Worm (Caenorhabditis elegans): ENCODE data around the gene F55D10.4.

Gene F55D10.4

ce11 chrX:4699411-4700050, 20.9 kb downstream of the F55D10.4 start, which contains the start of gene hyl-2:
Gene hyl-2 (minus strand): TSS chrX:4699461.
- no peak for TF ChIP-seq nhr-23 (tag; optimal IDR thresholded peaks at IDR 0.05)
- TF ChIP-seq lin-11 (tag; optimal IDR thresholded peaks at IDR 0.05): peak; percentile 41
- TF ChIP-seq lsy-2 (tag; optimal IDR thresholded peaks at IDR 0.05): peak in 1 of 2 experiments; percentile 61
- peak; percentile 35 for TF ChIP-seq nhr-21 (tag; optimal IDR thresholded peaks at IDR 0.05)
- TF ChIP-seq nhr-25 (tag; optimal IDR thresholded peaks at IDR 0.05): peak; percentile 34
- no peak for TF ChIP-seq zag-1 (tag; optimal IDR thresholded peaks at IDR 0.05)
- TF ChIP-seq ztf-1 (GFP tag; conservative IDR thresholded peaks at IDR 0.05): no peak
- TF ChIP-seq gmeb-1 (tag; optimal IDR thresholded peaks at IDR 0.05): no peak
- TF ChIP-seq ceh-16 (tag; optimal IDR thresholded peaks at IDR 0.05): peak; percentile 71
- peak; percentile 39 for TF ChIP-seq lin-13 (GFP tag; optimal IDR thresholded peaks at IDR 0.05)
- TF ChIP-seq unc-55 (GFP tag; optimal IDR thresholded peaks at IDR 0.05): peak; percentile 46
- no peak for TF ChIP-seq nhr-10 (tag; optimal IDR thresholded peaks at IDR 0.05)
- TF ChIP-seq sma-3 (GFP tag; optimal IDR thresholded peaks at IDR 0.05): peak; percentile 18
- no peak for TF ChIP-seq aly-2 (tag; optimal IDR thresholded peaks at IDR 0.05)
- TF ChIP-seq nhr-11 (tag; optimal IDR thresholded peaks at IDR 0.05): no peak
- no peak for TF ChIP-seq blmp-1 (tag; optimal IDR thresholded peaks at IDR 0.05; ENCODE audit: insufficient read depth)
- TF ChIP-seq C34F6.9 (tag; optimal IDR thresholded peaks at IDR 0.05): peak; percentile 42
- peak; percentile 57 for TF ChIP-seq nhr-129 (tag; optimal IDR thresholded peaks at IDR 0.05)
- peak; percentile 52 for TF ChIP-seq snpc-4 (tag; optimal IDR thresholded peaks at IDR 0.05)
- TF ChIP-seq ztf-4 (tag; optimal IDR thresholded peaks at IDR 0.05): no peak
- peak; percentile 42 for TF ChIP-seq sma-9 (GFP tag; optimal IDR thresholded peaks at IDR 0.05)
- TF ChIP-seq sma-9 (tag; optimal IDR thresholded peaks at IDR 0.05): no peak

- TF ChIP-seq C34F6.9 (tag; optimal IDR thresholded peaks at IDR 0.05) (no peak), sma-9 (GFP tag; optimal IDR thresholded peaks at IDR 0.05) (peak; percentile 40), sma-9 (tag; optimal IDR thresholded peaks at IDR 0.05) (no peak), nhr-23 (tag; optimal IDR thresholded peaks at IDR 0.05) (no peak), fos-1 (tag; optimal IDR thresholded peaks at IDR 0.05) (peak; percentile 59)
These were observed 22.2 kb downstream of the F55D10.4 start for ce11 chrX:4698271-4698670.

- no peak for TF ChIP-seq ZK546.5 (tag; optimal IDR thresholded peaks at IDR 0.05)
- peak; percentile 41 for TF ChIP-seq nhr-25 (tag; optimal IDR thresholded peaks at IDR 0.05)
These were observed 25.7 kb downstream of the F55D10.4 start for ce11 chrX:4694611-4695370.

- TF ChIP-seq lin-13 (GFP tag; optimal IDR thresholded peaks at IDR 0.05) (no peak), zag-1 (tag; optimal IDR thresholded peaks at IDR 0.05) (no peak), C34F6.9 (tag; optimal IDR thresholded peaks at IDR 0.05) (no peak), elt-3 (tag; optimal IDR thresholded peaks at IDR 0.05) (no peak), mab-5 (tag; optimal IDR thresholded peaks at IDR 0.05) (no peak), unc-62 (GFP tag; optimal IDR thresholded peaks at IDR 0.05) (no peak), nhr-23 (tag; optimal IDR thresholded peaks at IDR 0.05) (no peak), nhr-11 (tag; optimal IDR thresholded peaks at IDR 0.05) (no peak), alr-1 (tag; optimal IDR thresholded peaks at IDR 0.05) (no peak), nhr-6 (tag; optimal IDR thresholded peaks at IDR 0.05) (no peak), ztf-11 (tag; optimal IDR thresholded peaks at IDR 0.05) (no peak), sma-9 (GFP tag; optimal IDR thresholded peaks at IDR 0.05) (no peak), sma-9 (tag; optimal IDR thresholded peaks at IDR 0.05) (no peak), nhr-237 (tag; optimal IDR thresholded peaks at IDR 0.05) (no peak), nhr-21 (tag; optimal IDR thresholded peaks at IDR 0.05) (no peak), nhr-10 (tag; optimal IDR thresholded peaks at IDR 0.05) (no peak), peb-1 (tag; optimal IDR thresholded peaks at IDR 0.05) (no peak)
These were observed 29.2 kb downstream of the F55D10.4 start, which contains the start of gene K02G10.5 for ce11 chrX:4691148-4691773. Gene K02G10.5 (minus strand): TSS chrX:4691198.

ce11 chrX:4685579-4685978, 34.9 kb downstream of the F55D10.4 start:
- TF ChIP-seq elt-1 (tag; optimal IDR thresholded peaks at IDR 0.05) (no peak), nhr-21 (tag; optimal IDR thresholded peaks at IDR 0.05) (no peak)
